Worm (Caenorhabditis elegans) whole organism, L1 larva: ENCODE data around the gene tbc-10.

Source experiments
- ama-1 ChIP-seq: fragments of 150-350 bp; optimal IDR thresholded peaks from 2 replicates; lab custom pipeline; 2014
- ceh-82 ChIP-seq, 3 experiments: fragments of 150-350 bp in 1 of 3; sonication (generic microtip) in 2 of 3; optimal IDR thresholded peaks; 2 replicates each; lab custom pipeline; 2014 to 2017; ENCODE audit warnings: missing biosample characterization in 3 of 3, missing genetic modification characterization in 3 of 3
- ces-1 ChIP-seq: fragments of 150-350 bp; optimal IDR thresholded peaks from 2 replicates; lab custom pipeline; 2014; ENCODE audit warnings: missing biosample characterization, missing genetic modification reagents, missing genetic modification characterization
- dpl-1 ChIP-seq, 3 experiments: fragments of 150-350 bp in 2 of 3; sonication (generic microtip) in 1 of 3; optimal IDR thresholded peaks; 2 replicates each; lab custom pipeline; 2014 to 2017; ENCODE audit warnings: missing biosample characterization in 3 of 3, missing genetic modification characterization in 3 of 3, missing genetic modification reagents in 3 of 3
- isw-1 ChIP-seq: fragments of 200-800 bp; sonication (Bioruptor generic); IDR thresholded peaks from 2 replicates; pipeline ENCODE4 v1.3.6; 2022; ENCODE audit warnings: missing genetic modification characterization, missing compliant biosample characterization
- mep-1 ChIP-seq: fragments of 150-350 bp; optimal IDR thresholded peaks from 2 replicates; lab custom pipeline; 2014; ENCODE audit warnings: missing biosample characterization, missing genetic modification characterization
- nhr-77 ChIP-seq: fragments of 150-350 bp; optimal IDR thresholded peaks from 2 replicates; lab custom pipeline; 2014; ENCODE audit warnings: missing biosample characterization, missing genetic modification characterization
- pqm-1 ChIP-seq: sonication (generic microtip); optimal IDR thresholded peaks from 3 replicates; lab custom pipeline; 2017; ENCODE audit warnings: missing biosample characterization, missing genetic modification characterization
- sptf-1 ChIP-seq: fragments of 150-350 bp; optimal IDR thresholded peaks from 2 replicates; lab custom pipeline; 2014; ENCODE audit warnings: missing biosample characterization, missing genetic modification characterization
- unc-30 ChIP-seq: sonication (generic microtip); optimal IDR thresholded peaks from 2 replicates; lab custom pipeline; 2017; ENCODE audit warnings: missing biosample characterization, missing genetic modification characterization
- unc-62 ChIP-seq: fragments of 150-350 bp; optimal IDR thresholded peaks from 2 replicates; lab custom pipeline; 2014; ENCODE audit warnings: missing biosample characterization, missing genetic modification reagents, missing genetic modification characterization
- ztf-11 ChIP-seq, 2 experiments: sonication (generic microtip); optimal IDR thresholded peaks; 2 replicates each; lab custom pipeline; 2016 to 2017; ENCODE audit warnings: missing genetic modification characterization in 2 of 2, missing biosample characterization in 1 of 2, missing compliant biosample characterization in 1 of 2

DNA sequence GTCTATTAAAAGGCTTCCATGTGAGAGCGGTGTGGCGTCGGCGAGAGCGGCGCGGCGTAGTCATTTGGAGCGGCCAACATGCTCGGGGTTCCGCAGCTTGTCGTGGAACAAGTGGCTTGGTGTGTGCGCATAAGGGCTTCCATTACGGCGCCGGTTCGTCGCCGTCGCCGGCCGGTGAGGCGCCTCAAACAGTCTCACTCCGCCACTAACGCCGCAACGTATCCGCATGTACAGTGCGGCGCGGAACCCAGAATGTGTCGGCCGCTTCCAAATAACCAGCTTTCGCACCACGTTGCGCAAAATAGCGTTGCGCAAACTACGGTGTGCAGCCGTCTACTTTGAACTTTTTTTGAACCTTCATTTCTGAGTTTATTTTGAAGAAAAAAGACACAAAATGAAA is 12.1 kb upstream of the tbc-10 start:
- TF ChIP-seq ztf-11 (tag; optimal IDR thresholded peaks at IDR 0.05; lab: Kevin White, UChicago) = no peak
- TF ChIP-seq nhr-77 (tag; lab: Kevin White, UChicago) = no peak
- TF ChIP-seq ceh-82 (tag; optimal IDR thresholded peaks at IDR 0.05; lab: Kevin White, UChicago) = no peak
- no peak for TF ChIP-seq mep-1
- TF ChIP-seq sptf-1 (tag; lab: Kevin White, UChicago) = no peak
- no peak for TF ChIP-seq dpl-1 (GFP tag; optimal IDR thresholded peaks at IDR 0.05; lab: Kevin White, UChicago)
- no peak for TF ChIP-seq isw-1 (GFP tag; lab: Robert Waterston, UW)
- TF ChIP-seq ces-1 (GFP tag; lab: Kevin White, UChicago) = no peak
- TF ChIP-seq pqm-1 (tag; lab: Kevin White, UChicago) = no peak
- no peak for TF ChIP-seq unc-30 (tag; lab: Kevin White, UChicago)
- TF ChIP-seq unc-62 (GFP tag; lab: Kevin White, UChicago) = no peak
- no peak for TF ChIP-seq ama-1 (lab: Kevin White, UChicago)
